Worm (Caenorhabditis elegans) whole organism, midembryonic: ENCODE measurements around the gene chil-3.

Experiments
- cog-1 ChIP-seq: sonication (generic microtip); optimal IDR thresholded peaks from 2 replicates; lab custom pipeline; 2016; ENCODE audit warnings: missing genetic modification characterization, missing compliant biosample characterization
- klf-2 ChIP-seq: fragments of 200-800 bp; sonication (Bioruptor generic); conservative IDR thresholded peaks from 2 replicates; pipeline ENCODE4 v1.3.6; 2022; ENCODE audit warnings: missing genetic modification reagents, missing genetic modification characterization, missing compliant biosample characterization

- TF ChIP-seq klf-2 (GFP tag; lab: Robert Waterston, UW) (no peak), cog-1 (no peak)
Measured at ce11 chrII:9891823-9892222, 30.5 kb upstream of the chil-3 start.
